Fruit fly (Drosophila melanogaster): Measurements from ENCODE around the gene ry.
A peak's percentile ranks its signal among the peaks of the same experiment; 100 is the strongest.

DNA sequence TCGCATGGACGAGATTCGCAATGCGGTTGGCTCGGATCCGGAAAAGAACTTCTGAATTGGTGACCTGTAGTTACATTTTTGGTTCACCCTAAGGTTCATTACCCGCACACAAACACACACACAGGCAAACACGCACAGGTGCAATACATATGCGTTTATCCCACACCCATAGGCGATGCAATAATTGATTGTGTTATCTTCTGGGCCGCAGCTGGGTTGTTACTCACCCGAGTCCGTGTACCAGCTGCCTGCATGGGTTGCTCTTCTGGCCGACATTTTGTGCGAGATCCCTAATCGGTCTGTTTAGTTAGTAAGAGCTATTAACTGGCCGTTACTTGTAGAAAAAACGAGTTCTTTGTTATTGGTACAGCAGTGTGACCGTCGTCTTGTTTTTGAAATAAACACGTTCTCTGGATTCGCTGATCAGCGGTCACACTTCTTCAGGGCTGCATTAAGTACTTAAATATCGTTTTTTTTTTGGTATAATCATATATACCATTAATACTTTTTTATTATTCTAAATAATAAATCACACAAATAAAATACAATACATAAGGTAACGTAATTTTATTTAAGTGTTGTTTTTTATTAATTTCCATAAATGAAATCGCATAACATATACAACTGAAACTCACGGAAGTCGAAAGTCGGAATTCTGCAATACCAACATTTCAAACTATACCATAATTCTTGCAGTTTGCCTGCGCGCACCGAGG, 21.3 kb upstream of the ry start, which contains the start of gene CG8031:
- no peak for TF ChIP-seq fd96Ca (GFP tag; IDR thresholded peaks at IDR 0.05)
- TF ChIP-seq D1 (tag; optimal IDR thresholded peaks at IDR 0.05), result no peak
- TF ChIP-seq CG34367 (tag; optimal IDR thresholded peaks at IDR 0.05), result no peak
- TF ChIP-seq CG10348 (GFP tag; IDR thresholded peaks at IDR 0.05), result no peak
- no peak for TF ChIP-seq Pif1A (GFP tag; optimal IDR thresholded peaks at IDR 0.05)
- peak; percentile 99 for TF ChIP-seq CG8159 (tag; optimal IDR thresholded peaks at IDR 0.05)
- no peak for TF ChIP-seq Snoo (tag; optimal IDR thresholded peaks at IDR 0.05)
- TF ChIP-seq CG14655 (GFP tag; optimal IDR thresholded peaks at IDR 0.05), result no peak
- TF ChIP-seq CG12605 (GFP tag; IDR thresholded peaks at IDR 0.05), result no peak

Measured in whole organism, pupa.